Worm (Caenorhabditis elegans): Measurements from ENCODE around the gene sodh-2.

sodh-2 gene

ce11 chrV:11885939-11886338, 5.1 kb downstream of the sodh-2 start (continued):
- TF ChIP-seq hlh-11 (tag; optimal IDR thresholded peaks at IDR 0.05) = peak; percentile 92
- no peak for TF ChIP-seq set-16 (GFP tag; IDR thresholded peaks at IDR 0.05)
- no peak for TF ChIP-seq T26A8.4 (GFP tag; IDR thresholded peaks at IDR 0.05)
- TF ChIP-seq lin-29 (GFP tag; IDR thresholded peaks at IDR 0.05) = no peak
- TF ChIP-seq dmd-9 (GFP tag; IDR thresholded peaks at IDR 0.05) = no peak
- no peak for TF ChIP-seq zag-1 (tag; optimal IDR thresholded peaks at IDR 0.05)
- peak; percentile 42 for TF ChIP-seq nhr-102 (tag; optimal IDR thresholded peaks at IDR 0.05)
- TF ChIP-seq nhr-111 (GFP tag; optimal IDR thresholded peaks at IDR 0.05) = no peak
- TF ChIP-seq Y48G9A.11 (GFP tag; IDR thresholded peaks at IDR 0.05) = no peak
- TF ChIP-seq zip-2 (tag; optimal IDR thresholded peaks at IDR 0.05) = no peak
- no peak for TF ChIP-seq skn-1 (tag; optimal IDR thresholded peaks at IDR 0.05)
- TF ChIP-seq ceh-82 (tag; optimal IDR thresholded peaks at IDR 0.05) = no peak
- no peak for TF ChIP-seq gei-8 (GFP tag; optimal IDR thresholded peaks at IDR 0.05)
- peak; percentile 85 for TF ChIP-seq nhr-28 (tag; optimal IDR thresholded peaks at IDR 0.05)
- TF ChIP-seq ama-1 (optimal IDR thresholded peaks at IDR 0.05) = no peak
- no peak for TF ChIP-seq ceh-28 (tag; optimal IDR thresholded peaks at IDR 0.05)
- no peak for TF ChIP-seq spr-1 (tag; optimal IDR thresholded peaks at IDR 0.05)
- no peak for TF ChIP-seq zip-11 (GFP tag; IDR thresholded peaks at IDR 0.05)
- no peak for TF ChIP-seq saeg-2 (GFP tag; IDR thresholded peaks at IDR 0.05)
- TF ChIP-seq mes-2 (tag; optimal IDR thresholded peaks at IDR 0.05; ENCODE audit: poor library complexity, severe bottlenecking) = peak; percentile 32
- TF ChIP-seq dmd-6 (GFP tag; IDR thresholded peaks at IDR 0.05) = peak; percentile 88
- TF ChIP-seq daf-19 (GFP tag; conservative IDR thresholded peaks at IDR 0.05) = no peak
- TF ChIP-seq snpc-4 (tag; optimal IDR thresholded peaks at IDR 0.05) = no peak
- no peak for TF ChIP-seq F37D6.2 (tag; optimal IDR thresholded peaks at IDR 0.05)
- TF ChIP-seq ceh-20 (GFP tag; IDR thresholded peaks at IDR 0.05) = no peak
- no peak for TF ChIP-seq nhr-237 (tag; optimal IDR thresholded peaks at IDR 0.05)
- peak; percentile 73 for TF ChIP-seq nhr-10 (tag; optimal IDR thresholded peaks at IDR 0.05)
- TF ChIP-seq ceh-32 (tag; optimal IDR thresholded peaks at IDR 0.05; ENCODE audit: poor library complexity) = no peak
- TF ChIP-seq daf-12 (tag; optimal IDR thresholded peaks at IDR 0.05) = no peak
- TF ChIP-seq egl-43 (GFP tag; IDR thresholded peaks at IDR 0.05) = no peak
- TF ChIP-seq rbr-2 (tag; optimal IDR thresholded peaks at IDR 0.05) = no peak
- TF ChIP-seq aha-1 (tag) = peak; percentile 19
- TF ChIP-seq egl-27 (tag; optimal IDR thresholded peaks at IDR 0.05) = no peak
- no peak for TF ChIP-seq F49E8.2 (tag; optimal IDR thresholded peaks at IDR 0.05; ENCODE audit: borderline replicate concordance)
- TF ChIP-seq fkh-10 (GFP tag; optimal IDR thresholded peaks at IDR 0.05) = no peak
- no peak for TF ChIP-seq dmd-8 (GFP tag; IDR thresholded peaks at IDR 0.05)
- no peak for TF ChIP-seq F44E2.7 (GFP tag; IDR thresholded peaks at IDR 0.05)
- TF ChIP-seq mxl-2 (GFP tag; conservative IDR thresholded peaks at IDR 0.05) = no peak
- no peak for TF ChIP-seq hmg-1.1 (GFP tag; IDR thresholded peaks at IDR 0.05)
- TF ChIP-seq lin-1 (GFP tag; IDR thresholded peaks at IDR 0.05) = peak; percentile 67; the same call in 1 of the 2 replicates
- peak; percentile 62 for TF ChIP-seq nhr-48 (tag; optimal IDR thresholded peaks at IDR 0.05)
- TF ChIP-seq vab-7 (GFP tag; IDR thresholded peaks at IDR 0.05) = no peak
- TF ChIP-seq snpc-1.2 (GFP tag; IDR thresholded peaks at IDR 0.05) = no peak
- TF ChIP-seq F26F4.8 (GFP tag; conservative IDR thresholded peaks at IDR 0.05) = no peak
- TF ChIP-seq dpl-1 (GFP tag; optimal IDR thresholded peaks at IDR 0.05) = no peak
- no peak for TF ChIP-seq F10B5.3 (tag; optimal IDR thresholded peaks at IDR 0.05)
- no peak for TF ChIP-seq unc-130 (GFP tag; optimal IDR thresholded peaks at IDR 0.05)
- peak; percentile 61 for TF ChIP-seq pqm-1 (tag; optimal IDR thresholded peaks at IDR 0.05)
- no peak for TF ChIP-seq ces-1 (GFP tag; optimal IDR thresholded peaks at IDR 0.05)
- no peak for TF ChIP-seq unc-39 (tag; optimal IDR thresholded peaks at IDR 0.05)
- TF ChIP-seq dve-1 (tag; optimal IDR thresholded peaks at IDR 0.05; ENCODE audit: insufficient read depth) = peak; percentile 98
- TF ChIP-seq fos-1 (tag; optimal IDR thresholded peaks at IDR 0.05) = no peak
- TF ChIP-seq tag-97 (GFP tag; IDR thresholded peaks at IDR 0.05) = no peak
- no peak for TF ChIP-seq lim-7 (GFP tag; IDR thresholded peaks at IDR 0.05)

All from whole organism, L4 larva.